Fruit fly (Drosophila melanogaster): ENCODE results near the gene CG15879.

- TF ChIP-seq ttk (optimal IDR thresholded peaks at IDR 0.05) (no peak), h (optimal IDR thresholded peaks at IDR 0.05) (no peak), Myc (optimal IDR thresholded peaks at IDR 0.05) (no peak), psq (optimal IDR thresholded peaks at IDR 0.05) (no peak)
These were observed 6.3 kb downstream of the CG15879 start for dm6 chr3L:2162623-2163022.

Measured in Kc167 (cell line).